Worm (Caenorhabditis elegans) whole organism, L4 larva: ENCODE measurements around the gene Y58A7A.1.

ENCODE experiments used
- D1046.2 ChIP-seq: fragments of 200-800 bp; sonication (Bioruptor generic); IDR thresholded peaks from 2 replicates; pipeline ENCODE4 v1.3.6; 2022; ENCODE audit warnings: missing genetic modification characterization, missing compliant biosample characterization
- F10B5.3 ChIP-seq: sonication (generic microtip); optimal IDR thresholded peaks from 2 replicates; lab custom pipeline; 2016; ENCODE audit warnings: mild to moderate bottlenecking, missing genetic modification characterization, missing compliant biosample characterization
- F26F4.8 ChIP-seq: fragments of 200-800 bp; sonication (Bioruptor generic); conservative IDR thresholded peaks from 2 replicates; pipeline ENCODE4 v1.3.6; 2022; ENCODE audit warnings: missing genetic modification characterization, missing compliant biosample characterization
- F37D6.2 ChIP-seq: sonication (generic microtip); optimal IDR thresholded peaks from 2 replicates; lab custom pipeline; 2016; ENCODE audit warnings: mild to moderate bottlenecking, missing genetic modification characterization, missing compliant biosample characterization
- F49E8.2 ChIP-seq: sonication (generic microtip); optimal IDR thresholded peaks from 2 replicates; lab custom pipeline; 2016; ENCODE audit warnings: missing compliant biosample characterization, mild to moderate bottlenecking, missing genetic modification characterization, borderline replicate concordance
- aha-1 ChIP-seq: fragments of 150-350 bp; peaks from one replicate; lab custom pipeline; 2014; ENCODE audit warnings: missing biosample characterization, missing genetic modification characterization
- ama-1 ChIP-seq: fragments of 150-350 bp; optimal IDR thresholded peaks from 2 replicates; lab custom pipeline; 2014; ENCODE audit warnings: inconsistent platforms, mixed read lengths
- attf-4 ChIP-seq: sonication (generic microtip); optimal IDR thresholded peaks from 3 replicates; lab custom pipeline; 2017; ENCODE audit warnings: missing biosample characterization, missing genetic modification characterization
- ceh-20 ChIP-seq: fragments of 200-800 bp; sonication (Bioruptor generic); IDR thresholded peaks from 2 replicates; pipeline ENCODE4 v1.3.6; 2022; ENCODE audit warnings: missing genetic modification reagents, missing genetic modification characterization, missing compliant biosample characterization
- ceh-28 ChIP-seq: fragments of 150-350 bp; optimal IDR thresholded peaks from 2 replicates; lab custom pipeline; 2014; ENCODE audit warnings: missing biosample characterization, missing genetic modification reagents, missing genetic modification characterization
- ceh-32 ChIP-seq: sonication (generic microtip); optimal IDR thresholded peaks from 2 replicates; lab custom pipeline; 2016; ENCODE audit warnings: mild to moderate bottlenecking, missing genetic modification characterization, missing compliant biosample characterization; ENCODE audit not compliant: poor library complexity
- ces-1 ChIP-seq: fragments of 150-350 bp; sonication (generic microtip); optimal IDR thresholded peaks from 4 replicates; lab custom pipeline; 2014; ENCODE audit warnings: missing biosample characterization, missing genetic modification reagents, missing genetic modification characterization
- daf-16 ChIP-seq, 3 experiments: sonication (generic microtip); optimal IDR thresholded peaks; 2 replicates each; lab custom pipeline; 2016 to 2017; ENCODE audit warnings: missing genetic modification characterization in 3 of 3, missing genetic modification reagents in 3 of 3, mild to moderate bottlenecking in 2 of 3, missing compliant biosample characterization in 2 of 3, missing biosample characterization in 1 of 3, moderate library complexity in 1 of 3
- daf-8 ChIP-seq: fragments of 200-800 bp; sonication (Bioruptor generic); IDR thresholded peaks from 2 replicates; pipeline ENCODE4 v1.3.6; 2022; ENCODE audit warnings: missing genetic modification characterization, missing compliant biosample characterization
- dmd-6 ChIP-seq: fragments of 200-800 bp; sonication (Bioruptor generic); IDR thresholded peaks from 2 replicates; pipeline ENCODE4 v1.3.6; 2022; ENCODE audit warnings: missing genetic modification reagents, missing genetic modification characterization, missing compliant biosample characterization
- dmd-9 ChIP-seq: fragments of 200-800 bp; sonication (Bioruptor generic); IDR thresholded peaks from 2 replicates; pipeline ENCODE4 v1.3.6; 2022; ENCODE audit warnings: missing genetic modification reagents, missing genetic modification characterization, missing compliant biosample characterization
- dpl-1 ChIP-seq: fragments of 150-350 bp; optimal IDR thresholded peaks from 2 replicates; lab custom pipeline; 2014; ENCODE audit warnings: missing biosample characterization, missing genetic modification reagents, missing genetic modification characterization
- dve-1 ChIP-seq: sonication (generic microtip); optimal IDR thresholded peaks from 2 replicates; lab custom pipeline; 2017; ENCODE audit warnings: antibody characterized with exemption, mild to moderate bottlenecking, missing genetic modification characterization, missing compliant biosample characterization; ENCODE audit not compliant: insufficient read depth
- egl-27 ChIP-seq: sonication (generic microtip); optimal IDR thresholded peaks from 3 replicates; lab custom pipeline; 2017; ENCODE audit warnings: missing biosample characterization, missing genetic modification reagents, missing genetic modification characterization
- egl-43 ChIP-seq: fragments of 200-800 bp; sonication (Bioruptor generic); IDR thresholded peaks from 2 replicates; pipeline ENCODE4 v1.3.6; 2022; ENCODE audit warnings: missing genetic modification reagents, missing genetic modification characterization, missing compliant biosample characterization
- hlh-11 ChIP-seq: fragments of 200-800 bp; sonication (Bioruptor generic); optimal IDR thresholded peaks from 2 replicates; lab custom pipeline; 2018; ENCODE audit warnings: mild to moderate bottlenecking, missing genetic modification characterization, missing compliant biosample characterization
- lim-7 ChIP-seq: fragments of 200-800 bp; sonication (Bioruptor generic); IDR thresholded peaks from 2 replicates; pipeline ENCODE4 v1.3.6; 2022; ENCODE audit warnings: missing genetic modification characterization, missing compliant biosample characterization
- lin-1 ChIP-seq: fragments of 200-800 bp; sonication (Bioruptor generic); IDR thresholded peaks from 2 replicates; pipeline ENCODE4 v1.3.6; 2022; ENCODE audit warnings: missing genetic modification reagents, missing genetic modification characterization, missing compliant biosample characterization
- lin-29 ChIP-seq: fragments of 200-800 bp; sonication (Bioruptor generic); IDR thresholded peaks from 2 replicates; pipeline ENCODE4 v1.3.6; 2022; ENCODE audit warnings: missing genetic modification reagents, missing genetic modification characterization, missing compliant biosample characterization
- lsy-2 ChIP-seq, 2 experiments: fragments of 150-350 bp in 1 of 2; sonication (generic microtip) in 1 of 2; optimal IDR thresholded peaks; 2 replicates each; lab custom pipeline; 2014 to 2017; ENCODE audit warnings: missing biosample characterization in 2 of 2, missing genetic modification characterization in 2 of 2
- madf-5 ChIP-seq, 2 experiments: fragments of 200-800 bp; sonication (Bioruptor generic); IDR thresholded peaks; 2 replicates each; pipeline ENCODE4 v1.3.6; 2022; ENCODE audit warnings: missing compliant biosample characterization in 2 of 2, missing genetic modification characterization in 2 of 2
- mdl-1 ChIP-seq, 2 experiments: fragments of 150-350 bp in 1 of 2; sonication (generic microtip) in 1 of 2; optimal IDR thresholded peaks; 2 replicates each; lab custom pipeline; 2014 to 2017; ENCODE audit warnings: missing biosample characterization in 2 of 2, missing genetic modification characterization in 2 of 2
- mes-2 ChIP-seq: sonication (generic microtip); optimal IDR thresholded peaks from 2 replicates; lab custom pipeline; 2016; ENCODE audit warnings: missing genotype, mild to moderate bottlenecking, missing genetic modification characterization, missing compliant biosample characterization; ENCODE audit not compliant: poor library complexity, severe bottlenecking
- mxl-3 ChIP-seq: fragments of 200-800 bp; sonication (Bioruptor generic); optimal IDR thresholded peaks from 2 replicates; lab custom pipeline; 2018; ENCODE audit warnings: mild to moderate bottlenecking, missing genetic modification characterization, missing compliant biosample characterization
- nhr-102 ChIP-seq: sonication (generic microtip); optimal IDR thresholded peaks from 2 replicates; lab custom pipeline; 2016; ENCODE audit warnings: mild to moderate bottlenecking, missing genetic modification characterization, moderate library complexity, missing compliant biosample characterization
- nhr-11 ChIP-seq: fragments of 150-350 bp; optimal IDR thresholded peaks from 2 replicates; lab custom pipeline; 2014; ENCODE audit warnings: missing biosample characterization, missing genetic modification characterization
- nhr-111 ChIP-seq: fragments of 200-800 bp; sonication (Bioruptor generic); optimal IDR thresholded peaks from 2 replicates; lab custom pipeline; 2018; ENCODE audit warnings: mild to moderate bottlenecking, missing genetic modification characterization, missing compliant biosample characterization
- nhr-25 ChIP-seq: sonication (generic microtip); optimal IDR thresholded peaks from 2 replicates; lab custom pipeline; 2017; ENCODE audit warnings: missing genetic modification characterization, mild to moderate bottlenecking, missing compliant biosample characterization, antibody characterized with exemption, moderate library complexity, borderline replicate concordance; ENCODE audit not compliant: insufficient read depth
- nhr-28 ChIP-seq: fragments of 150-350 bp; optimal IDR thresholded peaks from 2 replicates; lab custom pipeline; 2014; ENCODE audit warnings: missing biosample characterization, missing genetic modification characterization
- nhr-48 ChIP-seq: sonication (generic microtip); optimal IDR thresholded peaks from 2 replicates; lab custom pipeline; 2016; ENCODE audit warnings: mild to moderate bottlenecking, missing genetic modification characterization, missing compliant biosample characterization
- nhr-76 ChIP-seq: fragments of 150-350 bp; optimal IDR thresholded peaks from 2 replicates; lab custom pipeline; 2014; ENCODE audit warnings: missing biosample characterization, missing genetic modification characterization
- nhr-77 ChIP-seq: fragments of 150-350 bp; optimal IDR thresholded peaks from 2 replicates; lab custom pipeline; 2014; ENCODE audit warnings: missing biosample characterization, missing genetic modification characterization
- pha-4 ChIP-seq, 2 experiments: fragments of 150-350 bp in 1 of 2; fragments of 200-800 bp in 1 of 2; sonication (Bioruptor generic) in 1 of 2; IDR thresholded peaks in 1 of 2; optimal IDR thresholded peaks in 1 of 2; 2 replicates each; pipeline versions ENCODE4 v1.3.6 to Lab custom; 2014 to 2022; ENCODE audit warnings: missing genetic modification characterization in 2 of 2, missing genetic modification reagents in 2 of 2, missing biosample characterization in 1 of 2, missing compliant biosample characterization in 1 of 2
- php-3 ChIP-seq: fragments of 200-800 bp; sonication (Bioruptor generic); IDR thresholded peaks from 2 replicates; pipeline ENCODE4 v1.3.6; 2022; ENCODE audit warnings: missing genetic modification reagents, missing genetic modification characterization, missing compliant biosample characterization
- saeg-2 ChIP-seq: fragments of 200-800 bp; sonication (Bioruptor generic); IDR thresholded peaks from 2 replicates; pipeline ENCODE4 v1.3.6; 2022; ENCODE audit warnings: missing genetic modification reagents, missing genetic modification characterization, missing compliant biosample characterization
- snpc-4 ChIP-seq: fragments of 150-350 bp; optimal IDR thresholded peaks from 2 replicates; lab custom pipeline; 2014; ENCODE audit warnings: missing biosample characterization, missing genetic modification characterization
- spr-1 ChIP-seq: sonication (generic microtip); optimal IDR thresholded peaks from 2 replicates; lab custom pipeline; 2016; ENCODE audit warnings: mild to moderate bottlenecking, missing genetic modification characterization, missing compliant biosample characterization
- tag-97 ChIP-seq: fragments of 200-800 bp; sonication (Bioruptor generic); IDR thresholded peaks from 2 replicates; pipeline ENCODE4 v1.3.6; 2022; ENCODE audit warnings: missing genetic modification characterization, missing compliant biosample characterization
- vab-7 ChIP-seq: fragments of 200-800 bp; sonication (Bioruptor generic); IDR thresholded peaks from 2 replicates; pipeline ENCODE4 v1.3.6; 2022; ENCODE audit warnings: missing genetic modification reagents, missing genetic modification characterization, missing compliant biosample characterization
- zfp-2 ChIP-seq: sonication (generic microtip); optimal IDR thresholded peaks from 2 replicates; lab custom pipeline; 2016; ENCODE audit warnings: mild to moderate bottlenecking, missing genetic modification characterization, missing compliant biosample characterization
- zip-2 ChIP-seq: fragments of 150-350 bp; optimal IDR thresholded peaks from 2 replicates; lab custom pipeline; 2014; ENCODE audit warnings: missing biosample characterization, missing genetic modification characterization
- ztf-7 ChIP-seq: fragments of 150-350 bp; optimal IDR thresholded peaks from 2 replicates; lab custom pipeline; 2014; ENCODE audit warnings: missing biosample characterization, missing genetic modification characterization

The Y58A7A.1 gene

ce11 chrV:5031764-5032163, 37.6 kb downstream of the Y58A7A.1 start:
- no peak for TF ChIP-seq lsy-2 (tag; optimal IDR thresholded peaks at IDR 0.05; lab: Kevin White, UChicago)
- TF ChIP-seq F37D6.2: no peak
- no peak for TF ChIP-seq madf-5 (GFP tag; IDR thresholded peaks at IDR 0.05; lab: Robert Waterston, UW)
- no peak for TF ChIP-seq zip-2
- no peak for TF ChIP-seq daf-16 (GFP tag; optimal IDR thresholded peaks at IDR 0.05; lab: Kevin White, UChicago)
- TF ChIP-seq daf-16 (tag; optimal IDR thresholded peaks at IDR 0.05; lab: Kevin White, UChicago): peak; percentile 3
- peak; percentile 93 for TF ChIP-seq nhr-28
- peak; percentile 12; the same call in 1 of the 2 replicates for TF ChIP-seq dmd-6
- TF ChIP-seq nhr-48 (tag; lab: Kevin White, UChicago): peak; percentile 24
- no peak for TF ChIP-seq ama-1 (lab: Kevin White, UChicago)
- TF ChIP-seq, all 104 proteins: peak for 4

- TF ChIP-seq tag-97 (GFP tag; lab: Robert Waterston, UW) (no peak), aha-1 (peak; percentile 7)
- TF ChIP-seq, all 104 proteins: peak for 1
Measured at ce11 chrV:5030715-5031114, 38.6 kb downstream of the Y58A7A.1 start, which contains the start of gene swt-7. Gene swt-7 (minus strand): TSS chrV:5030815.

ce11 chrV:5030212-5030611, 39.1 kb downstream of the Y58A7A.1 start:
- TF ChIP-seq vab-7 (no peak), aha-1 (no peak), lin-1 (GFP tag; lab: Robert Waterston, UW) (peak; percentile 39; the same call in 1 of the 2 replicates), zfp-2 (tag; lab: Kevin White, UChicago) (no peak), nhr-102 (tag; lab: Kevin White, UChicago) (peak; percentile 78), spr-1 (tag; lab: Kevin White, UChicago) (no peak), egl-43 (GFP tag; lab: Robert Waterston, UW) (no peak), saeg-2 (GFP tag; lab: Robert Waterston, UW) (no peak), ceh-20 (GFP tag; lab: Robert Waterston, UW) (no peak), F10B5.3 (no peak), dpl-1 (GFP tag; lab: Kevin White, UChicago) (no peak), dve-1 (tag; lab: Kevin White, UChicago) (peak; percentile 68), nhr-77 (tag; lab: Kevin White, UChicago) (peak; percentile 76), nhr-48 (tag; lab: Kevin White, UChicago) (peak; percentile 14), snpc-4 (tag; lab: Kevin White, UChicago) (no peak), hlh-11 (peak; percentile 82), madf-5 (GFP tag; IDR thresholded peaks at IDR 0.05; lab: Robert Waterston, UW) (no peak), mxl-3 (GFP tag; lab: Kevin White, UChicago) (peak; percentile 23), D1046.2 (GFP tag; lab: Robert Waterston, UW) (no peak), ceh-32 (tag; lab: Kevin White, UChicago) (no peak), F26F4.8 (GFP tag; lab: Robert Waterston, UW) (no peak), ces-1 (GFP tag; lab: Kevin White, UChicago) (no peak), mdl-1 (tag; optimal IDR thresholded peaks at IDR 0.05; lab: Kevin White, UChicago) (peak in 1 of 2 experiments; percentile 46), nhr-111 (GFP tag; lab: Kevin White, UChicago) (no peak), mes-2 (no peak), dmd-9 (GFP tag; lab: Robert Waterston, UW) (no peak), pha-4 (GFP tag; IDR thresholded peaks at IDR 0.05; lab: Robert Waterston, UW) (no peak), pha-4 (tag; optimal IDR thresholded peaks at IDR 0.05; lab: Kevin White, UChicago) (no peak), nhr-11 (no peak), F49E8.2 (tag; lab: Kevin White, UChicago) (no peak), php-3 (GFP tag; lab: Robert Waterston, UW) (peak; percentile 66), attf-4 (tag; lab: Kevin White, UChicago) (no peak), daf-8 (GFP tag; lab: Robert Waterston, UW) (no peak), lim-7 (GFP tag; lab: Robert Waterston, UW) (no peak), nhr-76 (no peak), ceh-28 (tag; lab: Kevin White, UChicago) (no peak), egl-27 (no peak), lin-29 (GFP tag; lab: Robert Waterston, UW) (no peak), dmd-6 (peak; percentile 85), ztf-7 (tag; lab: Kevin White, UChicago) (no peak), nhr-25 (tag; lab: Kevin White, UChicago) (no peak)
